Worm (Caenorhabditis elegans): ENCODE measurements around the gene C05B5.16.

Gene C05B5.16

DNA sequence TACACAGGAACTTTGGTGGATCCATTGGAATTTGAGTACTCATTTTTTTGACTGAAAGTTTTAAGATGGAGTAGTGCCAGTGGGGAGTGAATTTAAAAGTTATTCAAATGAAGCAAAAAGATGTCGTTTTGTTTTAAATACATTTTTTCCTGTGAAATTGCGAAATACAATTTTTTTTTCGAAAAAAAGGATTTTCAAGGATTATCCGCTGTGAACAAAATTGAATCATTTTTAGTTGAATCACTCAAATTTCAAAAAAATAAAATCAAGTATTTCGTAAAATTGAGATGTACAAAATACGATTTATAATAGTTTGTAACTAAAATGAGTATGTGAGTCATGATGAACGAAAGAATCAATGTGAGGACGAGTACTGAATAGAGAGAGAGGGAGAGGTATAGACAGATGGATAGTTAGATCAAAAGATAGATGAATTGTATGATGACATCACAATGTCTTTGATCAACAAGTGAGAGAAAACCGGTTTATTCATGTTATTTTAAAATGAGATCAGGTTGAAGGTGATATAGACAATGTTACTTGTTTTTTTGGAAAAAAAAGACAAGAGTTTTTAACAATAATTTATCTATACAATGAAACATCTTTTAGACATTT is 5.4 kb upstream of the C05B5.16 start, which contains the start of gene C05B5.8:
Gene C05B5.8, minus strand, starts transcription at position 51 of the 615 bp plus-strand sequence.
- no peak for TF ChIP-seq lsl-1 (GFP tag; optimal IDR thresholded peaks at IDR 0.05)
- no peak for TF ChIP-seq ztf-26 (tag; optimal IDR thresholded peaks at IDR 0.05)
- no peak for TF ChIP-seq hmg-20 (GFP tag; IDR thresholded peaks at IDR 0.05)

DNA sequence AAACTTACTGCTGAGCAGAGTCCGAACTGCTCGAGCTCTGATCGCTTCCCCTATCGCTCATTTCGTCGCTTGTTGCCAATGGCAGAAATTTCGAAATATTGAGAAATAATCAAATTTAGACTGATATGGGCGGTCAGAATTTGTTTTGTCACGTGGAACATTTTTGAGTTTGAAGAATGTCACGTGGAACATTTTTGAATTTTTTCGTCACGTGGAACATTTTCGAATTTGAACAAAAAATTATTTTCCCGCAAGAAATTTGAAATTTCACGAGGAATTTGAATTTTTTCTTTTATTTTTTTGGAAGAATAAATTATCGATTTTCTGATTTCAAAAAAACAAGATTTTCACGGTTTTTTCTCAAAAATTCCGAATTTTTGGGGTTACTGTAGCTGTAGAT is 2.1 kb upstream of the C05B5.16 start, which contains the start of gene fbxa-155:
Gene fbxa-155, minus strand, starts transcription at position 101 of the 400 bp plus-strand sequence.
- TF ChIP-seq T07F8.4 (tag; optimal IDR thresholded peaks at IDR 0.05) (no peak), nhr-179 (tag; optimal IDR thresholded peaks at IDR 0.05) (no peak), snpc-4 (GFP tag; optimal IDR thresholded peaks at IDR 0.05) (no peak), snpc-4 (tag; optimal IDR thresholded peaks at IDR 0.05) (no peak), hrde-1 (tag; optimal IDR thresholded peaks at IDR 0.05; ENCODE audit: borderline replicate concordance) (no peak), lag-1 (GFP tag; IDR thresholded peaks at IDR 0.05) (no peak), fkh-3 (tag; optimal IDR thresholded peaks at IDR 0.05) (no peak), ets-4 (GFP tag; optimal IDR thresholded peaks at IDR 0.05) (no peak), atf-7 (tag; optimal IDR thresholded peaks at IDR 0.05) (no peak), tlf-1 (GFP tag; optimal IDR thresholded peaks at IDR 0.05) (no peak), ceh-79 (tag; optimal IDR thresholded peaks at IDR 0.05) (no peak), C06A6.2 (GFP tag; conservative IDR thresholded peaks at IDR 0.05) (no peak), Y56A3A.18 (GFP tag; IDR thresholded peaks at IDR 0.05) (no peak), snpc-3.4 (tag; optimal IDR thresholded peaks at IDR 0.05) (no peak), nfya-1 (tag; optimal IDR thresholded peaks at IDR 0.05; ENCODE audit: borderline replicate concordance, insufficient read depth) (no peak)

DNA sequence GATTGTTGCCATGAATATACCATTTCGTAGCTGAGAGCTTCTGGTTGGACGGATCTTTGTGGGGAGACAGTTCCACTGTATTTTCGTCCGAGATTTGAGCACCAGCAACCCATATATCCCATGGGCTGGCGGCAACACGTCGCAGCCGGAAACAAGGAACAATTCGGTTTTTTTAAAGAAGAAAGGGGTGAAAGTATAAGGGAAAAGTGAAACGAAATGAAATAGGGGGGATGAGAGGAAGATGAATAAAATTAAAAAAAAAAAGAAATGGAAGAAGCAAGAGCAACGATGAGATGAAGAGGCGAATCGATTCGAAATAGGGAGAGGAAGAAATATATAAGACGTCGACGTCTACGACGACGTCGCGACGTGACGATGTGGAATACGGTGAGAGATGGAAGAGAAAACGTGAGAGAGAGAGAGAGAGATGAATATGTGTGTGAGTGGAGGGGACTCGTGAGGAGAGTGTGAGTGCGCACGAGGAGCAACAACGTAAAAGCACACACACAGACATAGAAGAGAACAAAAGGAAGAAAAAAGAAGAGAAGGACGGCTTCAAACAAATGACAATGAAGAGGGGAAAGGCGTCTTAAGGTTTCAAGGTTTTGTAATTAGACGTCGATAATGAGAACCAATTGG is 4.3 kb downstream of the C05B5.16 start, which contains the start of gene rgs-1:
Gene rgs-1, minus strand, starts transcription at position 146 of the 639 bp plus-strand sequence.
- no peak for TF ChIP-seq egrh-3 (GFP tag; IDR thresholded peaks at IDR 0.05)
- peak; percentile 32 for TF ChIP-seq madf-10 (tag; optimal IDR thresholded peaks at IDR 0.05)

DNA sequence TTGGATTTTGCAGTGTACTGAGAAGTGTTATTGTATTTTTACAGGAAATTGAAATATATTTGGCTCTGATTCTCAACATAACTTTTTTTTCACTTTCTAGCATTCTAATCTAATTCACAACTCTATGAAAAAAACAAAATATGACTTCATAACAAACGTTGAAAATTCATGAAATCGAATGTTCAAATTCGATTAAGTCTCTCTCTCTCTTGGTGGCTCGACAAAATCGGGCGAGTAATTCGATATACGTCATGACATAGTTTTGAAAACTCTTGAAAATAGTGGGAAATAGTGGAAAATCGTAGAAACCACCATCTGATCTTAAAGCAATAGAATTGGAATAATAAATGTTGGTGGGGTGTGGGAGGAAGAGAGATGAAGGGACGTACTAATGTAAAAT is 5.8 kb downstream of the C05B5.16 start:
- TF ChIP-seq F22D6.2 (tag; optimal IDR thresholded peaks at IDR 0.05): no peak
- no peak for TF ChIP-seq F57A8.1 (GFP tag; optimal IDR thresholded peaks at IDR 0.05)
- no peak for TF ChIP-seq pbrm-1 (GFP tag; IDR thresholded peaks at IDR 0.05)
- no peak for TF ChIP-seq hmg-20 (GFP tag; IDR thresholded peaks at IDR 0.05)
- TF ChIP-seq efl-1 (GFP tag; optimal IDR thresholded peaks at IDR 0.05): no peak
- TF ChIP-seq attf-3 (GFP tag; conservative IDR thresholded peaks at IDR 0.05): no peak
- TF ChIP-seq T07F8.4 (tag; optimal IDR thresholded peaks at IDR 0.05): no peak
- TF ChIP-seq ama-1 (optimal IDR thresholded peaks at IDR 0.05): no peak
- no peak for TF ChIP-seq ama-1 (GFP tag; optimal IDR thresholded peaks at IDR 0.05)
- TF ChIP-seq madf-8 (GFP tag; conservative IDR thresholded peaks at IDR 0.05): no peak
- no peak for TF ChIP-seq sdz-38 (tag; optimal IDR thresholded peaks at IDR 0.05)
- TF ChIP-seq D2030.7 (GFP tag; IDR thresholded peaks at IDR 0.05): no peak
- TF ChIP-seq B0019.2 (GFP tag; conservative IDR thresholded peaks at IDR 0.05): no peak
- no peak for TF ChIP-seq tbp1 (GFP tag; optimal IDR thresholded peaks at IDR 0.05)
- TF ChIP-seq madf-10 (tag; optimal IDR thresholded peaks at IDR 0.05): no peak
- TF ChIP-seq tbx-9 (tag; optimal IDR thresholded peaks at IDR 0.05; ENCODE audit: borderline replicate concordance): no peak
- no peak for TF ChIP-seq ztf-28 (GFP tag; IDR thresholded peaks at IDR 0.05)
